Worm (Caenorhabditis elegans): Measurements from ENCODE around the gene akt-1.

The akt-1 gene

DNA sequence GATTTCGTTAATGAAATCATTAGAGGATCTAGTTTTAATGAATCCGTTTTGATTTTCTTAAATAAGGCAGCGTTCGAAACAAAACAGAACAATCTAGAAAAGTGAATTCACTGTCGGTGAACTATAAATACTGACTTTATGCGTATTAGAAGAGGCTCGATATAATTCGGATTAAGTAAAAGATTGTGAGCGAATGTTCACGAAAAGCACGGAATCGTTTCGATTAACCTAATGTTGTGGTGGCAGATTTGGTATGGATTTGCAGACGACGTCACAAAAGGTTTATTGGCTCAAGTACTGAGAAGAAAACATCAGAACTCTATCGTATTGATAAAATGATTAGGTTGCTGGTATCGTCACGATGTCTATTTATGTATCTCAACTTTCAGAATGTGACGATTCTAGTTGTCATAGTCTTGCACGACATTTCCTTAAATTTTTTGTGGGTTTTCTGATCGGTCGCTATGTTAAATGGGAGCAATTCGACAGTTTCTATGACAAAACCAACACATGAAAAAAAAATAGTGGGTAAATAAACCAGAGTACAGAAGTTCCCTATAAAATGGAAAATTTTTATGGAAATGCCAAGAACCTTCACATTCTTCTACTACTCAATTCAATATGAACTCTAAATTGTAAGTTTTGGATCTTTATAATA is 19.4 kb upstream of the akt-1 start, which contains the start of the genes pyt-1 and fipr-7:
Gene pyt-1, minus strand, starts transcription at position 101 of the 658 bp plus-strand sequence.
Gene fipr-7, plus strand, starts transcription at position 608 of the 658 bp plus-strand sequence.
- TF ChIP-seq ama-1 (optimal IDR thresholded peaks at IDR 0.05) = no peak
- no peak for TF ChIP-seq sma-9 (GFP tag; optimal IDR thresholded peaks at IDR 0.05)
- TF ChIP-seq sma-9 (tag; optimal IDR thresholded peaks at IDR 0.05) = no peak
- TF ChIP-seq blmp-1 (tag; optimal IDR thresholded peaks at IDR 0.05; ENCODE audit: insufficient read depth) = no peak
- TF ChIP-seq crh-2 (tag; optimal IDR thresholded peaks at IDR 0.05) = no peak
- no peak for TF ChIP-seq nhr-21 (tag; optimal IDR thresholded peaks at IDR 0.05)
- TF ChIP-seq nhr-237 (tag; optimal IDR thresholded peaks at IDR 0.05) = no peak
- no peak for TF ChIP-seq skn-1 (tag; optimal IDR thresholded peaks at IDR 0.05)
- TF ChIP-seq sem-4 (tag; optimal IDR thresholded peaks at IDR 0.05) = no peak
- TF ChIP-seq nhr-77 (tag; optimal IDR thresholded peaks at IDR 0.05) = no peak
- no peak for TF ChIP-seq unc-62 (GFP tag; optimal IDR thresholded peaks at IDR 0.05)
- TF ChIP-seq lin-11 (tag; optimal IDR thresholded peaks at IDR 0.05) = no peak
- no peak for TF ChIP-seq elt-1 (tag; optimal IDR thresholded peaks at IDR 0.05)
- TF ChIP-seq dmd-4 (tag; optimal IDR thresholded peaks at IDR 0.05) = no peak
- no peak for TF ChIP-seq alr-1 (tag; optimal IDR thresholded peaks at IDR 0.05)
- no peak for TF ChIP-seq nhr-12 (tag; optimal IDR thresholded peaks at IDR 0.05)
- TF ChIP-seq nhr-25 (tag; optimal IDR thresholded peaks at IDR 0.05) = no peak
- TF ChIP-seq unc-55 (GFP tag; optimal IDR thresholded peaks at IDR 0.05) = no peak
- TF ChIP-seq gmeb-1 (tag; optimal IDR thresholded peaks at IDR 0.05) = no peak

DNA sequence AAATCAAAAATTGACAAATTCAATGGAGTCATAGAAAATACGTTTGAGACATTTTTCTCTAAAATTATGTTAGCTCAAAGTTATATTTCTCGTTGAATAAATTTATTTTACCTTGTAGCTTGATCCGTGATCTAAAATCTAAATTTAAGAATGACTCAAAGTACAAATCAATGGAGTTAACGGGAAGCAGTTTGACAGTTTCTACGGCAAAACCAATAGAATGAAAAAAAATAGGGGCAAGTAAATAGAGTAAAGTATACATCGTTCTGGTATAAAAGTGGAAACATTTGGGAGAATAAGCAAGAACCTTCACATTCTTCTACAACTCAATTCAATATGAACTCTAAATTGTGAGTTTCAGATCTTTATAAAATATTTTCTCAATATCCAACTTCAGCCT is 17.8 kb upstream of the akt-1 start, which contains the start of gene fipr-6:
Gene fipr-6, plus strand, starts transcription at position 301 of the 400 bp plus-strand sequence.
- TF ChIP-seq C34F6.9 (tag; optimal IDR thresholded peaks at IDR 0.05) (no peak), nhr-21 (tag; optimal IDR thresholded peaks at IDR 0.05) (no peak), elt-3 (tag; optimal IDR thresholded peaks at IDR 0.05) (no peak), F13H6.1 (tag; optimal IDR thresholded peaks at IDR 0.05) (no peak), mdl-1 (tag; optimal IDR thresholded peaks at IDR 0.05) (no peak), elt-1 (tag; optimal IDR thresholded peaks at IDR 0.05) (no peak), sma-9 (GFP tag; optimal IDR thresholded peaks at IDR 0.05) (no peak), sma-9 (tag; optimal IDR thresholded peaks at IDR 0.05) (no peak), dmd-4 (tag; optimal IDR thresholded peaks at IDR 0.05) (no peak)

DNA sequence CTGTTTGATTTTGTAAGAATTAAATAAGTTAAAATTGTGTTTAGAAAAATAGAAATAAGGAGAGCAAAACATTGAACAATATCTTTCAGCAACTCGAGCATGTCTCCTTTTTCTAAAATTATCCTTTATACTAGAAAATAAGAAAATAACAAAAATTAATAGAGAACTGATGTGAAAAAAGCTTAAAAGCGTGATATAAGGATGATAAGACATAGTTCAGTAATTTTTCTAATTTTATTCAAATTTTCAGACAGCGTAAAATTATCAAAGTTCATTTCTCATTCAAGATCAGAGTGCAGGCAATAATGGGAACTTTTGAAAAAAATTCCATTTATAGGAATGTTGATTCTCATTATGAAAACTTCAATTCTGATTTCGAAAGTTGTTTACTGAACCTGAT is 15.4 kb upstream of the akt-1 start, which contains the start of gene str-182:
Gene str-182, minus strand, starts transcription at position 101 of the 400 bp plus-strand sequence.
- TF ChIP-seq elt-3 (tag; optimal IDR thresholded peaks at IDR 0.05) (no peak), mdl-1 (tag; optimal IDR thresholded peaks at IDR 0.05) (no peak), nhr-25 (tag; optimal IDR thresholded peaks at IDR 0.05) (no peak), nhr-11 (tag; optimal IDR thresholded peaks at IDR 0.05) (no peak), nhr-77 (tag; optimal IDR thresholded peaks at IDR 0.05) (no peak), lin-39 (tag; optimal IDR thresholded peaks at IDR 0.05) (no peak), ztf-1 (GFP tag; conservative IDR thresholded peaks at IDR 0.05) (no peak), ceh-16 (tag; optimal IDR thresholded peaks at IDR 0.05) (no peak), peb-1 (tag; optimal IDR thresholded peaks at IDR 0.05) (no peak), lin-11 (tag; optimal IDR thresholded peaks at IDR 0.05) (no peak), ZK546.5 (tag; optimal IDR thresholded peaks at IDR 0.05) (no peak), crh-2 (tag; optimal IDR thresholded peaks at IDR 0.05) (no peak), nhr-237 (tag; optimal IDR thresholded peaks at IDR 0.05) (no peak), lsy-2 (tag; optimal IDR thresholded peaks at IDR 0.05) (no peak), ceh-82 (tag; optimal IDR thresholded peaks at IDR 0.05) (no peak), R02D3.7 (tag; optimal IDR thresholded peaks at IDR 0.05) (no peak), Y55F3AM.14 (GFP tag; optimal IDR thresholded peaks at IDR 0.05) (no peak), skn-1 (tag; optimal IDR thresholded peaks at IDR 0.05) (no peak), egl-27 (tag; optimal IDR thresholded peaks at IDR 0.05) (no peak)

DNA sequence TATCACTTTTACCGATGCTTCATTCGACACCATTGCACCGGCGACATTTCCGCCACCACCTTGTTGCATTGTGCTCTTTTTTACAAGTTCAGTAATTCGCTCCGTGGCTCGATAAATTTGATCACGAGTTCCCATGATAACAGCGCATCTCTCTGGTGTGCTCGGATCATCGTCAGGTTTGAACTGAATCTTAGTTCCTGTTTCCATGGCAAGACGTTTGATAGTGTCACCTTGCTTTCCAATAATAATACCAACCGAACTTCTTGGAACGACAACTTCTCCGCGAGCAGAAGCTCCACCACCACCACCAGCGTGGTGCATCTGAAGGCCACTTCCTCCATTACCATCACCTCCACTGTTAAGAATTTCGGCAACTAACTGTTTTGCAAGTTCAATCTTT is 11.5 kb upstream of the akt-1 start:
- no peak for TF ChIP-seq alr-1 (tag; optimal IDR thresholded peaks at IDR 0.05)
- TF ChIP-seq C34F6.9 (tag; optimal IDR thresholded peaks at IDR 0.05) = no peak
- TF ChIP-seq snpc-4 (tag; optimal IDR thresholded peaks at IDR 0.05) = no peak
- TF ChIP-seq nhr-237 (tag; optimal IDR thresholded peaks at IDR 0.05) = no peak
- TF ChIP-seq crh-2 (tag; optimal IDR thresholded peaks at IDR 0.05) = no peak
- no peak for TF ChIP-seq ZK546.5 (tag; optimal IDR thresholded peaks at IDR 0.05)
- no peak for TF ChIP-seq unc-39 (tag; optimal IDR thresholded peaks at IDR 0.05)
- TF ChIP-seq nhr-25 (tag; optimal IDR thresholded peaks at IDR 0.05) = no peak
- TF ChIP-seq sma-9 (GFP tag; optimal IDR thresholded peaks at IDR 0.05) = no peak
- TF ChIP-seq sma-9 (tag; optimal IDR thresholded peaks at IDR 0.05) = no peak
- TF ChIP-seq sma-3 (GFP tag; optimal IDR thresholded peaks at IDR 0.05) = no peak
- no peak for TF ChIP-seq ceh-16 (tag; optimal IDR thresholded peaks at IDR 0.05)
- no peak for TF ChIP-seq lin-39 (tag; optimal IDR thresholded peaks at IDR 0.05)
- no peak for TF ChIP-seq ama-1 (optimal IDR thresholded peaks at IDR 0.05)
- no peak for TF ChIP-seq mab-5 (tag; optimal IDR thresholded peaks at IDR 0.05)
- no peak for TF ChIP-seq nhr-11 (tag; optimal IDR thresholded peaks at IDR 0.05)
- TF ChIP-seq sem-4 (tag; optimal IDR thresholded peaks at IDR 0.05) = no peak
- TF ChIP-seq ceh-82 (tag; optimal IDR thresholded peaks at IDR 0.05) = no peak
- TF ChIP-seq F13H6.1 (tag; optimal IDR thresholded peaks at IDR 0.05) = no peak
- TF ChIP-seq lin-11 (tag; optimal IDR thresholded peaks at IDR 0.05) = no peak
- no peak for TF ChIP-seq ztf-4 (tag; optimal IDR thresholded peaks at IDR 0.05)

Data from whole organism, L2 larva.